Worm (Caenorhabditis elegans) whole organism, early embryonic: ENCODE results near the gene rsu-1.

Experiments used
- B0310.2 ChIP-seq: sonication (generic microtip); optimal IDR thresholded peaks from 2 replicates; lab custom pipeline; 2016; ENCODE audit warnings: mild to moderate bottlenecking, missing genetic modification characterization, missing compliant biosample characterization
- F13C5.2 ChIP-seq: sonication (generic microtip); optimal IDR thresholded peaks from 2 replicates; lab custom pipeline; 2017; ENCODE audit warnings: mild to moderate bottlenecking, missing genetic modification characterization, inconsistent platforms, missing compliant biosample characterization
- ama-1 ChIP-seq: fragments of 150-350 bp; optimal IDR thresholded peaks from 2 replicates; lab custom pipeline; 2014
- ceh-36 ChIP-seq: sonication (generic microtip); optimal IDR thresholded peaks from 2 replicates; lab custom pipeline; 2016; ENCODE audit warnings: missing genetic modification characterization, inconsistent platforms, missing compliant biosample characterization
- hnd-1 ChIP-seq: sonication (generic microtip); optimal IDR thresholded peaks from 2 replicates; lab custom pipeline; 2016; ENCODE audit warnings: missing genetic modification characterization, missing compliant biosample characterization

DNA sequence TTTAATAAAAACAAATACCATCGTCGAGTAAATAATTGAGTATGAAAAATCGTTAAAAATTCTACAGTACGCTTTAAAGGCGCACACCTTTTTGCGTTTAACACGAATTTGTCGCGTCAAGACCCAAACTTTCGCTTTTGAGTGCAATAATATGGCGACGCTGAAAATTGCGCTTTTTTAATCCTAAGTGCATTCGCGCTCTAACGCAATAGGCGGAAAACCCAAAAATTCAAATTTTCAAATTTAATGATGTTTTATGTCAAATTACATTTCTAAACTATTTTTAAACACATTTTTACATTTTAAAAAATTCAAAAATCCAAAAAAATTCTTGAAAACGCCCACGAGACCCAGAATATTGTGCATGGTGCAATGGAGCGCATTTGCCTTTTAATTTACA is 40.0 kb downstream of the rsu-1 start:
- TF ChIP-seq B0310.2 (no peak), ama-1 (lab: Kevin White, UChicago) (no peak), hnd-1 (tag; lab: Kevin White, UChicago) (no peak), F13C5.2 (tag; lab: Kevin White, UChicago) (no peak), ceh-36 (tag; lab: Kevin White, UChicago) (no peak)
